Worm (Caenorhabditis elegans): Measurements from ENCODE around the gene bgal-2.

The bgal-2 gene

ce11 chrX:6740983-6741365 lies 43.2 kb upstream of the bgal-2 start (continued):
- TF ChIP-seq fkh-8 (tag; optimal IDR thresholded peaks at IDR 0.05) (no peak), mab-9 (GFP tag; IDR thresholded peaks at IDR 0.05) (peak; percentile 65), aha-1 (tag; optimal IDR thresholded peaks at IDR 0.05) (no peak), alr-1 (tag; optimal IDR thresholded peaks at IDR 0.05; ENCODE audit: borderline replicate concordance) (no peak), nhr-11 (tag; optimal IDR thresholded peaks at IDR 0.05) (peak; percentile 72), nhr-71 (tag; optimal IDR thresholded peaks at IDR 0.05) (peak; percentile 95), hpl-2 (GFP tag; optimal IDR thresholded peaks at IDR 0.05) (no peak), C16A3.4 (tag; optimal IDR thresholded peaks at IDR 0.05) (peak; percentile 59), ceh-82 (tag; optimal IDR thresholded peaks at IDR 0.05) (no peak), ceh-90 (tag; optimal IDR thresholded peaks at IDR 0.05) (no peak), fkh-4 (tag; optimal IDR thresholded peaks at IDR 0.05; ENCODE audit: borderline replicate concordance) (no peak), nhr-19 (GFP tag; conservative IDR thresholded peaks at IDR 0.05) (peak; percentile 90), pqm-1 (tag; optimal IDR thresholded peaks at IDR 0.05) (no peak), rnt-1 (tag; optimal IDR thresholded peaks at IDR 0.05) (peak; percentile 93), unc-130 (tag; optimal IDR thresholded peaks at IDR 0.05) (peak; percentile 92), C04F5.9 (tag; optimal IDR thresholded peaks at IDR 0.05) (peak; percentile 4), swsn-7 (tag; optimal IDR thresholded peaks at IDR 0.05) (peak; percentile 47), ceh-88 (GFP tag; IDR thresholded peaks at IDR 0.05) (peak; percentile 22; the same call in 1 of the 2 replicates), lin-39 (tag; optimal IDR thresholded peaks at IDR 0.05) (peak; percentile 83), ceh-8 (GFP tag; optimal IDR thresholded peaks at IDR 0.05) (no peak), dpl-1 (GFP tag; optimal IDR thresholded peaks at IDR 0.05) (peak in 2 of 3 experiments; percentile 21 to 37), sox-4 (tag; optimal IDR thresholded peaks at IDR 0.05) (peak; percentile 12), tlp-1 (tag; optimal IDR thresholded peaks at IDR 0.05) (no peak), lin-35 (GFP tag; optimal IDR thresholded peaks at IDR 0.05) (peak in 1 of 2 experiments; percentile 73), pag-3 (tag; optimal IDR thresholded peaks at IDR 0.05; ENCODE audit: borderline replicate concordance, insufficient read depth) (no peak), lsy-2 (tag; optimal IDR thresholded peaks at IDR 0.05) (peak; percentile 40 to 49), efl-3 (GFP tag; optimal IDR thresholded peaks at IDR 0.05) (no peak), snpc-4 (tag; optimal IDR thresholded peaks at IDR 0.05) (peak; percentile 5), ztf-4 (tag; optimal IDR thresholded peaks at IDR 0.05) (peak; percentile 56), nhr-85 (tag) (peak; percentile 83), ceh-63 (GFP tag; optimal IDR thresholded peaks at IDR 0.05) (no peak), vab-15 (tag; optimal IDR thresholded peaks at IDR 0.05) (no peak), hlh-17 (GFP tag; optimal IDR thresholded peaks at IDR 0.05; ENCODE audit: borderline replicate concordance) (no peak), unc-30 (tag; optimal IDR thresholded peaks at IDR 0.05) (no peak), zag-1 (tag; optimal IDR thresholded peaks at IDR 0.05) (no peak), lin-14 (GFP tag; optimal IDR thresholded peaks at IDR 0.05) (peak; percentile 85), ztf-11 (tag; optimal IDR thresholded peaks at IDR 0.05) (no peak), nhr-47 (tag; optimal IDR thresholded peaks at IDR 0.05) (peak; percentile 49), nhr-12 (tag; optimal IDR thresholded peaks at IDR 0.05) (no peak), xbp-1 (tag; optimal IDR thresholded peaks at IDR 0.05) (peak; percentile 44), lir-3 (tag; optimal IDR thresholded peaks at IDR 0.05; ENCODE audit: poor library complexity) (peak; percentile 80), unc-98 (GFP tag; IDR thresholded peaks at IDR 0.05) (peak; percentile 42; the same call in 1 of the 2 replicates), elt-3 (tag; optimal IDR thresholded peaks at IDR 0.05) (peak in 2 of 6 experiments; percentile 4 to 64), dsc-1 (tag; optimal IDR thresholded peaks at IDR 0.05) (no peak), skn-1 (tag; optimal IDR thresholded peaks at IDR 0.05) (no peak), nhr-20 (tag; optimal IDR thresholded peaks at IDR 0.05) (peak; percentile 86), F16B12.6 (tag; optimal IDR thresholded peaks at IDR 0.05) (no peak), ces-1 (GFP tag; optimal IDR thresholded peaks at IDR 0.05) (no peak), efl-1 (optimal IDR thresholded peaks at IDR 0.05) (peak; percentile 12 to 34), efl-1 (GFP tag; optimal IDR thresholded peaks at IDR 0.05 in 1 of 2) (peak in 1 of 2 experiments; percentile 20), fos-1 (tag; optimal IDR thresholded peaks at IDR 0.05) (no peak), ama-1 (optimal IDR thresholded peaks at IDR 0.05) (peak; percentile 52), unc-62 (GFP tag; optimal IDR thresholded peaks at IDR 0.05) (no peak)

Data from whole organism, L1 larva.